Fruit fly (Drosophila melanogaster) whole organism, wandering third instar larva: ENCODE measurements around the gene CG9518.

ENCODE experiments used
- CrebA ChIP-seq: fragments of 200-800 bp; sonication (Bioruptor generic); optimal IDR thresholded peaks from 2 replicates; lab custom pipeline; 2016; ENCODE audit warnings: missing biosample characterization, mild to moderate bottlenecking, missing genetic modification characterization, borderline replicate concordance
- Dfd ChIP-seq: fragments of >200 bp; optimal IDR thresholded peaks from 2 replicates; lab custom pipeline; 2017; ENCODE audit warnings: missing biosample characterization, missing genetic modification characterization
- N ChIP-seq: fragments of >200 bp; optimal IDR thresholded peaks from 2 replicates; lab custom pipeline; 2018; ENCODE audit warnings: missing biosample characterization, missing external identifiers, missing genetic modification characterization
- OdsH ChIP-seq: fragments of 200-800 bp; sonication (Bioruptor generic); optimal IDR thresholded peaks from 2 replicates; lab custom pipeline; 2016; ENCODE audit warnings: missing biosample characterization, mild to moderate bottlenecking, missing genetic modification characterization
- Rel ChIP-seq, 2 experiments: fragments of 200-800 bp; sonication (Bioruptor generic) in 1 of 2; optimal IDR thresholded peaks; 2 replicates in 1 of 2; 3 replicates in 1 of 2; lab custom pipeline; 2016 to 2019; ENCODE audit warnings: mild to moderate bottlenecking in 2 of 2, missing biosample characterization in 2 of 2, missing genetic modification characterization in 2 of 2, moderate library complexity in 1 of 2
- Vsx2 ChIP-seq: fragments of 200-300, 225-300 bp; sonication (Bioruptor generic); optimal IDR thresholded peaks from 2 replicates; lab custom pipeline; 2018; ENCODE audit warnings: missing biosample characterization, missing genetic modification characterization; ENCODE audit not compliant: partially characterized antibody
- brk ChIP-seq: fragments of 200-800 bp; sonication (Bioruptor generic); optimal IDR thresholded peaks from 2 replicates; lab custom pipeline; 2016; ENCODE audit warnings: missing biosample characterization, mild to moderate bottlenecking, missing genetic modification characterization
- ey ChIP-seq: fragments of 200-800 bp; sonication (Bioruptor generic); optimal IDR thresholded peaks from 2 replicates; lab custom pipeline; 2016; ENCODE audit warnings: missing biosample characterization, missing genetic modification characterization
- h ChIP-seq: fragments of 200-800 bp; sonication (Bioruptor generic); optimal IDR thresholded peaks from 3 replicates; lab custom pipeline; 2016; ENCODE audit warnings: missing biosample characterization, mild to moderate bottlenecking, missing genetic modification characterization
- lola ChIP-seq: fragments of >200 bp; optimal IDR thresholded peaks from 2 replicates; lab custom pipeline; 2017; ENCODE audit warnings: missing biosample characterization, missing genetic modification characterization

dm6 chrX:14909658-14910378, 38.8 kb upstream of the CG9518 start, which contains the start of gene fiz:
- TF ChIP-seq Vsx2 (GFP tag; lab: Kevin White, UChicago) (no peak), CrebA (GFP tag; lab: Kevin White, UChicago) (no peak), lola (GFP tag; lab: Kevin White, UChicago) (no peak), N (GFP tag; lab: Kevin White, UChicago) (no peak), OdsH (GFP tag; lab: Kevin White, UChicago) (no peak), Dfd (GFP tag; lab: Kevin White, UChicago) (no peak), brk (GFP tag; lab: Kevin White, UChicago) (no peak), h (GFP tag; lab: Kevin White, UChicago) (no peak), ey (GFP tag; lab: Kevin White, UChicago) (no peak), Rel (GFP tag; optimal IDR thresholded peaks at IDR 0.05; lab: Kevin White, UChicago) (no peak), Rel (tag; optimal IDR thresholded peaks at IDR 0.05; lab: Kevin White, UChicago) (no peak)
